Fruit fly (Drosophila melanogaster) whole organism, embryonic: ENCODE data around the gene CG11700.

Source experiments
- Abd-B ChIP-seq: fragments of 200-800 bp; sonication (Bioruptor generic); optimal IDR thresholded peaks from 2 replicates; lab custom pipeline; 2018; ENCODE audit warnings: missing biosample characterization, mild to moderate bottlenecking, missing genetic modification characterization, moderate library complexity
- BEAF-32 ChIP-seq: fragments of 200-800 bp; sonication (Bioruptor generic); optimal IDR thresholded peaks from 3 replicates; lab custom pipeline; 2017; ENCODE audit warnings: missing biosample characterization, missing genetic modification characterization, mild to moderate bottlenecking, moderate library complexity, missing genetic modification reagents
- CG12769 ChIP-seq: fragments of 200-800 bp; sonication (Bioruptor generic); optimal IDR thresholded peaks from 2 replicates; lab custom pipeline; 2019; ENCODE audit warnings: missing biosample characterization, mild to moderate bottlenecking, missing genetic modification characterization, moderate library complexity
- CG14860 ChIP-seq: fragments of 200-800 bp; sonication (Bioruptor generic); IDR thresholded peaks from 3 replicates; pipeline ENCODE4 v1.3.6; 2022; ENCODE audit warnings: missing biosample characterization, missing genetic modification characterization; ENCODE audit not compliant: partially characterized antibody
- CG17385 ChIP-seq: fragments of 200-800 bp; sonication (Bioruptor generic); optimal IDR thresholded peaks from 3 replicates; lab custom pipeline; 2018; ENCODE audit warnings: missing biosample characterization, mild to moderate bottlenecking, missing genetic modification characterization
- CG18262 ChIP-seq: fragments of 200-800 bp; optimal IDR thresholded peaks from 3 replicates; lab custom pipeline; 2019; ENCODE audit warnings: missing biosample characterization, mild to moderate bottlenecking, missing genetic modification characterization, moderate library complexity
- CG31365 ChIP-seq: fragments of 200-800 bp; sonication (Bioruptor generic); optimal IDR thresholded peaks from 2 replicates; lab custom pipeline; 2018; ENCODE audit warnings: missing biosample characterization, mild to moderate bottlenecking, missing genetic modification characterization
- CG42726 ChIP-seq: fragments of 200-800 bp; sonication (Bioruptor generic); IDR thresholded peaks from 2 replicates; pipeline ENCODE4 v1.3.6; 2022; ENCODE audit warnings: missing biosample characterization, missing genetic modification characterization; ENCODE audit not compliant: partially characterized antibody
- CG43689 ChIP-seq: fragments of 200-800 bp; sonication (Bioruptor generic); IDR thresholded peaks from 2 replicates; pipeline ENCODE4 v1.3.6; 2022; ENCODE audit warnings: missing biosample characterization, missing genetic modification characterization
- CG4617 ChIP-seq: fragments of 200-800 bp; sonication (Bioruptor generic); optimal IDR thresholded peaks from 3 replicates; lab custom pipeline; 2016; ENCODE audit warnings: missing biosample characterization, missing genetic modification characterization, borderline replicate concordance
- CG5245 ChIP-seq: fragments of 200-800 bp; sonication (Bioruptor generic); optimal IDR thresholded peaks from 3 replicates; lab custom pipeline; 2016; ENCODE audit warnings: missing biosample characterization, missing genetic modification characterization
- CG6689 ChIP-seq: fragments of 200-800 bp; sonication (Bioruptor generic); IDR thresholded peaks from 2 replicates; pipeline ENCODE4 v1.3.6; 2022; ENCODE audit warnings: missing biosample characterization, missing genetic modification characterization
- CG7987 ChIP-seq: fragments of 200-800 bp; sonication (Bioruptor generic); optimal IDR thresholded peaks from 2 replicates; lab custom pipeline; 2018; ENCODE audit warnings: missing biosample characterization, mild to moderate bottlenecking, missing genetic modification characterization, moderate library complexity
- CG8281 ChIP-seq: fragments of 200-800 bp; sonication (Bioruptor generic); optimal IDR thresholded peaks from 2 replicates; lab custom pipeline; 2018; ENCODE audit warnings: missing biosample characterization, mild to moderate bottlenecking, missing genetic modification characterization, moderate library complexity
- CG9797 ChIP-seq: fragments of 200-800 bp; sonication (Bioruptor generic); optimal IDR thresholded peaks from 3 replicates; lab custom pipeline; 2018; ENCODE audit warnings: missing biosample characterization, mild to moderate bottlenecking, missing genetic modification characterization
- CG9817 ChIP-seq: fragments of 200-800 bp; sonication (Bioruptor generic); optimal IDR thresholded peaks from 2 replicates; lab custom pipeline; 2018; ENCODE audit warnings: missing biosample characterization, mild to moderate bottlenecking, missing genetic modification characterization, moderate library complexity
- CG9876 ChIP-seq: fragments of 200-800 bp; sonication (Bioruptor generic); optimal IDR thresholded peaks from 2 replicates; lab custom pipeline; 2016; ENCODE audit warnings: missing biosample characterization, missing genetic modification characterization
- D19B ChIP-seq: fragments of 200-800 bp; sonication (Bioruptor generic); optimal IDR thresholded peaks from 2 replicates; lab custom pipeline; 2017; ENCODE audit warnings: missing biosample characterization, mild to moderate bottlenecking, missing genetic modification characterization
- E2f2 ChIP-seq: fragments of 200-800 bp; sonication (Bioruptor generic); IDR thresholded peaks from 2 replicates; pipeline ENCODE4 v1.3.6; 2022; ENCODE audit warnings: missing biosample characterization, missing genetic modification characterization
- Fer2 ChIP-seq: fragments of 200-800 bp; sonication (Bioruptor generic); optimal IDR thresholded peaks from 2 replicates; lab custom pipeline; 2018; ENCODE audit warnings: missing biosample characterization, mild to moderate bottlenecking, missing genetic modification characterization, moderate library complexity
- HLH3B ChIP-seq: fragments of 200-800 bp; sonication (Bioruptor generic); IDR thresholded peaks from 2 replicates; pipeline ENCODE4 v1.3.6; 2022; ENCODE audit warnings: missing biosample characterization, missing genetic modification characterization
- Hr51 ChIP-seq, 2 experiments: fragments of 200-800 bp; sonication (Bioruptor generic); optimal IDR thresholded peaks; 2 replicates in 1 of 2; 3 replicates in 1 of 2; lab custom pipeline; 2016 to 2018; ENCODE audit warnings: missing biosample characterization in 2 of 2, missing genetic modification characterization in 2 of 2, mild to moderate bottlenecking in 1 of 2, moderate library complexity in 1 of 2
- Hsf ChIP-seq: fragments of 200-800 bp; sonication (Bioruptor generic); optimal IDR thresholded peaks from 3 replicates; lab custom pipeline; 2016; ENCODE audit warnings: missing biosample characterization, missing genetic modification characterization
- Mad ChIP-seq: fragments of 200-800 bp; sonication (Bioruptor generic); optimal IDR thresholded peaks from 2 replicates; lab custom pipeline; 2016; ENCODE audit warnings: missing biosample characterization, missing genetic modification characterization
- Max ChIP-seq: fragments of 200-800 bp; sonication (Bioruptor generic); optimal IDR thresholded peaks from 2 replicates; lab custom pipeline; 2016; ENCODE audit warnings: missing biosample characterization, mild to moderate bottlenecking, missing genetic modification characterization
- Opbp ChIP-seq: fragments of 200-800 bp; sonication (Bioruptor generic); IDR thresholded peaks from 3 replicates; pipeline ENCODE4 v1.3.6; 2022; ENCODE audit warnings: missing biosample characterization, missing genetic modification characterization; ENCODE audit not compliant: partially characterized antibody
- Trl ChIP-seq, 3 experiments: fragments of >200 bp in 2 of 3; fragments of 200-800 bp in 1 of 3; sonication (Bioruptor generic) in 1 of 3; optimal IDR thresholded peaks; 2 replicates in 1 of 3; 3 replicates in 2 of 3; lab custom pipeline; 2016 to 2017; ENCODE audit warnings: missing biosample characterization in 1 of 3, missing genetic modification characterization in 1 of 3
- ab ChIP-seq: fragments of 200-800 bp; sonication (Bioruptor generic); optimal IDR thresholded peaks from 2 replicates; lab custom pipeline; 2016; ENCODE audit warnings: missing biosample characterization, missing genetic modification characterization
- ase ChIP-seq: fragments of 200-800 bp; sonication (Bioruptor generic); IDR thresholded peaks from 3 replicates; pipeline ENCODE4 v1.3.6; 2022; ENCODE audit warnings: missing biosample characterization, missing genetic modification characterization
- bbx ChIP-seq: fragments of 200-800 bp; sonication (Bioruptor generic); IDR thresholded peaks from 2 replicates; pipeline ENCODE4 v1.3.6; 2022; ENCODE audit warnings: missing biosample characterization, missing genetic modification characterization; ENCODE audit not compliant: partially characterized antibody
- chinmo ChIP-seq: fragments of 200-800 bp; sonication (Bioruptor generic); IDR thresholded peaks from 4 replicates; pipeline ENCODE4 v1.3.6; 2022; ENCODE audit warnings: missing biosample characterization, missing genetic modification characterization; ENCODE audit not compliant: partially characterized antibody
- ci ChIP-seq: fragments of 200-800 bp; sonication (Bioruptor generic); IDR thresholded peaks from 3 replicates; pipeline ENCODE4 v1.3.6; 2022; ENCODE audit warnings: missing biosample characterization, missing genetic modification characterization
- corto ChIP-seq: fragments of 200-800 bp; sonication (Bioruptor generic); optimal IDR thresholded peaks from 2 replicates; lab custom pipeline; 2016; ENCODE audit warnings: missing biosample characterization, mild to moderate bottlenecking, missing genetic modification characterization, moderate library complexity
- dati ChIP-seq: fragments of 200-800 bp; sonication (Bioruptor generic); IDR thresholded peaks from 2 replicates; pipeline ENCODE4 v1.3.6; 2022; ENCODE audit warnings: missing biosample characterization, missing genetic modification characterization
- dysf ChIP-seq: fragments of 200-800 bp; sonication (Bioruptor generic); IDR thresholded peaks from 3 replicates; pipeline ENCODE4 v1.3.6; 2022; ENCODE audit warnings: missing biosample characterization, missing genetic modification characterization
- gfzf ChIP-seq: fragments of 200-800 bp; sonication (Bioruptor generic); optimal IDR thresholded peaks from 2 replicates; lab custom pipeline; 2016; ENCODE audit warnings: missing biosample characterization, mild to moderate bottlenecking, missing genetic modification characterization, moderate library complexity
- grau ChIP-seq: fragments of 200-800 bp; optimal IDR thresholded peaks from 3 replicates; lab custom pipeline; 2019; ENCODE audit warnings: missing biosample characterization, mild to moderate bottlenecking, missing genetic modification characterization, moderate library complexity
- her ChIP-seq: fragments of 200-800 bp; sonication (Bioruptor generic); optimal IDR thresholded peaks from 2 replicates; lab custom pipeline; 2016; ENCODE audit warnings: missing biosample characterization, missing genetic modification characterization
- jing ChIP-seq: fragments of 200-800 bp; sonication (Bioruptor generic); optimal IDR thresholded peaks from 2 replicates; lab custom pipeline; 2018; ENCODE audit warnings: missing biosample characterization, mild to moderate bottlenecking, missing genetic modification characterization
- kah ChIP-seq: fragments of 200-800 bp; sonication (Bioruptor generic); optimal IDR thresholded peaks from 2 replicates; lab custom pipeline; 2018; ENCODE audit warnings: missing biosample characterization, mild to moderate bottlenecking, missing genetic modification characterization
- nom ChIP-seq: fragments of 200-800 bp; sonication (Bioruptor generic); optimal IDR thresholded peaks from 2 replicates; lab custom pipeline; 2017; ENCODE audit warnings: missing biosample characterization, missing genetic modification characterization, mild to moderate bottlenecking, moderate library complexity, missing genetic modification reagents
- psq ChIP-seq: fragments of 200-800 bp; sonication (Bioruptor generic); optimal IDR thresholded peaks from 2 replicates; lab custom pipeline; 2017; ENCODE audit warnings: missing biosample characterization, missing genetic modification characterization
- ro ChIP-seq: fragments of 200-800 bp; sonication (Bioruptor generic); IDR thresholded peaks from 2 replicates; pipeline ENCODE4 v1.3.6; 2022; ENCODE audit warnings: missing biosample characterization, missing genetic modification characterization
- sens ChIP-seq: fragments of 200-800 bp; sonication (Bioruptor generic); peaks from one replicate; lab custom pipeline; 2016; ENCODE audit warnings: missing biosample characterization, missing genetic modification characterization
- vvl ChIP-seq: fragments of 200-800 bp; sonication (Bioruptor generic); IDR thresholded peaks from 2 replicates; pipeline ENCODE4 v1.3.6; 2022; ENCODE audit warnings: missing biosample characterization, missing genetic modification characterization
- yki ChIP-seq: fragments of >200 bp; optimal IDR thresholded peaks from 3 replicates; lab custom pipeline; 2018
- zen2 ChIP-seq: fragments of 200-800 bp; sonication (Bioruptor generic); IDR thresholded peaks from 3 replicates; pipeline ENCODE4 v1.3.6; 2022; ENCODE audit warnings: missing biosample characterization, missing genetic modification characterization; ENCODE audit not compliant: partially characterized antibody

Gene CG11700

DNA sequence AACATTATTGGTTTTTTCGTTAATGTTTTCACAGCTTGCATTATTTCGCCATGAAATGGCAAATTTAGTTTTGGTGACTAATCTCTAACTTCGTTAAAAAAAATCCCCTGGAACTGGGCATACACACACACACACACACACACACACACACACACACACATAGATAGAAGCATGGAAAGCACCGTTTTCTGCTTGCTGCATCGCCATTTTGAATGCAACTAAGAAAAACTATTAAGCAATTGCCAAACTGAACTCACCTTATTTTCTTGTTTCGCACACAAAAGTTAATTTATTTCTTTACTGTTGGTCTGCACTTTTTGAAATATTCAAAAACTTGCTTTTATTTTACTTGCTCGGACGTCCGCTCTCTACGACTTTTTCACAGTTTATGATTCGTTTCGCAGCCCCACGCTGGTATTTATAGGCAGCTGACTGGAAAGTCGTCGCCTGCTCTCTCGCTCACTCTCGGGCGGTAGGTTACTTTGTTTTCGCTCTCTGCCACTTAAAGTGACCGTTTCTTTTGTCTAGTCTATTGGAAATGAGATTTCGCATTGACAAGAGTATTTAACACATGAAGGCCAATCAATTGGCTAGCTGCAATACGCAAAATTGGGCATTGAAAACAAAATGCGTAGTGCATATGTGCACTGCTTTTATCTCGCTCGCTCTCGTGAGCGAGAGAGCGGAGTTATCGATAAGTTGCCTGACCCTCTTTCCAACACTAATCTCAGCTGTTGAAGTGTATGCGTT, 4.3 kb downstream of the CG11700 start (continued):
- no peak for TF ChIP-seq D19B
- 0 out of 4 replicates have a peak, but pooled peaks have one; percentile 62 for TF ChIP-seq chinmo
- no peak for TF ChIP-seq CG9817 (tag; lab: Kevin White, UChicago)
- TF ChIP-seq zen2, result no peak
- TF ChIP-seq, all 482 proteins: peak for 122

DNA sequence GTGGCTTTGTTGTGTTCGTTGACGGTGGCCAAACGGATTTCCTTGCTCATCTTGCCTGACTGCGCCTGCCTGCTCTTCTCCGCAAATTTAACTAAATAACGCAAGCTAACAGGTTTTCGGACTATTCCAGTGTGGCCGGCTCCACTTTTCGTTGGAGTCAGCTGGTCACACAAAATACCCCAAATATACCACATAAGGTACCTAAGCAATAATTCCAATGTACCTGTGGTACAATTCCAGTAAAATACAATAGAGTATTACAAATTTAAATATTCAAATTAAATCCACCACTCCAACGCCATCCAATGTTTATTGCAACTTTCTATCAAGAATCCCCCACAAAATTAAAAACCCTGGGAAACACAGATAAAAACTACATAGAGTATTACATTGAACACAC, 6.8 kb downstream of the CG11700 start, which contains the start of gene CG3566:
CG3566 (minus strand) TSS at position 135 of the 400 bp plus-strand sequence.
- TF ChIP-seq Trl (optimal IDR thresholded peaks at IDR 0.05; lab: Kevin White, UChicago) (no peak), Trl (GFP tag; optimal IDR thresholded peaks at IDR 0.05; lab: Kevin White, UChicago) (no peak), ci (GFP tag; lab: Robert Waterston, UW) (0 out of 3 replicates have a peak, but pooled peaks have one; percentile 40), dati (GFP tag; lab: Robert Waterston, UW) (no peak), CG7987 (peak; percentile 11), CG42726 (GFP tag; lab: Robert Waterston, UW) (0 out of 2 replicates have a peak, but pooled peaks have one; percentile 10), grau (tag; lab: Kevin White, UChicago) (no peak), kah (GFP tag; lab: Kevin White, UChicago) (peak; percentile 52), jing (no peak), Hsf (GFP tag; lab: Kevin White, UChicago) (no peak), bbx (GFP tag; lab: Robert Waterston, UW) (0 out of 2 replicates have a peak, but pooled peaks have one; percentile 16), CG43689 (GFP tag; lab: Robert Waterston, UW) (no peak), CG17385 (GFP tag; lab: Kevin White, UChicago) (no peak), Hr51 (GFP tag; optimal IDR thresholded peaks at IDR 0.05; lab: Kevin White, UChicago) (no peak), CG12769 (no peak), ro (no peak), yki (lab: Kevin White, UChicago) (no peak), CG6689 (GFP tag; lab: Robert Waterston, UW) (no peak), nom (no peak), Fer2 (tag; lab: Kevin White, UChicago) (no peak), CG5245 (GFP tag; lab: Kevin White, UChicago) (no peak), CG9797 (GFP tag; lab: Kevin White, UChicago) (peak; percentile 63), HLH3B (no peak), sens (GFP tag; lab: Kevin White, UChicago) (peak; percentile 79), Opbp (0 out of 3 replicates have a peak, but pooled peaks have one; percentile 20), CG9876 (GFP tag; lab: Kevin White, UChicago) (no peak), CG14860 (GFP tag; lab: Robert Waterston, UW) (no peak), E2f2 (0 out of 2 replicates have a peak, but pooled peaks have one; percentile 13), gfzf (GFP tag; lab: Kevin White, UChicago) (peak; percentile 71), CG8281 (tag; lab: Kevin White, UChicago) (no peak), ase (GFP tag; lab: Robert Waterston, UW) (no peak), Max (GFP tag; lab: Kevin White, UChicago) (no peak), CG18262 (tag; lab: Kevin White, UChicago) (peak; percentile 4), vvl (peak; percentile 33; the same call in 1 of the 2 replicates), CG31365 (tag; lab: Kevin White, UChicago) (no peak), Mad (GFP tag; lab: Kevin White, UChicago) (no peak), dysf (GFP tag; lab: Robert Waterston, UW) (no peak), psq (GFP tag; lab: Kevin White, UChicago) (no peak), BEAF-32 (GFP tag; lab: Kevin White, UChicago) (peak; percentile 5), ab (GFP tag; lab: Kevin White, UChicago) (no peak), corto (GFP tag; lab: Kevin White, UChicago) (no peak), CG4617 (GFP tag; lab: Kevin White, UChicago) (peak; percentile 5), Abd-B (GFP tag; lab: Kevin White, UChicago) (no peak), her (no peak)
